Worm (Caenorhabditis elegans) whole organism, midembryonic: Measurements from ENCODE around the gene ZC132.9.
"Not testable (repeated sequence)": the region's sequence is repeated elsewhere in the genome, so short reads cannot be mapped to it uniquely, and the experiment has no call there.

Experiments
- T22C8.4 ChIP-seq: fragments of 200-800 bp; sonication (Bioruptor generic); IDR thresholded peaks from 2 replicates; pipeline ENCODE4 v1.3.6; 2022; ENCODE audit warnings: missing genetic modification characterization, missing compliant biosample characterization
- cog-1 ChIP-seq: sonication (generic microtip); optimal IDR thresholded peaks from 2 replicates; lab custom pipeline; 2016; ENCODE audit warnings: missing genetic modification characterization, missing compliant biosample characterization
- flt-1 ChIP-seq: fragments of 200-800 bp; sonication (Bioruptor generic); IDR thresholded peaks from 2 replicates; pipeline ENCODE4 v1.3.6; 2022; ENCODE audit warnings: missing genetic modification characterization, missing compliant biosample characterization
- klf-2 ChIP-seq: fragments of 200-800 bp; sonication (Bioruptor generic); conservative IDR thresholded peaks from 2 replicates; pipeline ENCODE4 v1.3.6; 2022; ENCODE audit warnings: missing genetic modification reagents, missing genetic modification characterization, missing compliant biosample characterization
- med-1 ChIP-seq: sonication (generic microtip); optimal IDR thresholded peaks from 2 replicates; lab custom pipeline; 2017; ENCODE audit warnings: missing genetic modification characterization, mild to moderate bottlenecking, missing compliant biosample characterization, antibody characterized with exemption, missing genetic modification reagents; ENCODE audit not compliant: insufficient read depth
- ref-1 ChIP-seq: fragments of 200-800 bp; sonication (Bioruptor generic); conservative IDR thresholded peaks from 2 replicates; pipeline ENCODE4 v1.3.6; 2022; ENCODE audit warnings: missing genetic modification reagents, missing genetic modification characterization, missing compliant biosample characterization
- tab-1 ChIP-seq: fragments of 200-800 bp; sonication (Bioruptor generic); IDR thresholded peaks from 2 replicates; pipeline ENCODE4 v1.3.6; 2022; ENCODE audit warnings: missing genetic modification characterization, missing compliant biosample characterization
- ztf-23 ChIP-seq: fragments of 200-800 bp; sonication (Bioruptor generic); IDR thresholded peaks from 2 replicates; pipeline ENCODE4 v1.3.6; 2022; ENCODE audit warnings: missing genetic modification reagents, missing genetic modification characterization, missing compliant biosample characterization
- ztf-29 ChIP-seq: fragments of 200-800 bp; sonication (Bioruptor generic); IDR thresholded peaks from 2 replicates; pipeline ENCODE4 v1.3.6; 2022; ENCODE audit warnings: missing genetic modification reagents, missing genetic modification characterization, missing compliant biosample characterization

The ZC132.9 gene

ce11 chrV:4345714-4346113, 25.9 kb upstream of the ZC132.9 start, which contains the start of gene figl-1:
Gene figl-1 (minus strand): TSS chrV:4345999.
- no peak for TF ChIP-seq klf-2 (GFP tag; lab: Robert Waterston, UW)
- no peak for TF ChIP-seq med-1 (GFP tag; lab: Kevin White, UChicago)
- TF ChIP-seq T22C8.4, result no peak
- no peak for TF ChIP-seq ztf-23
- no peak for TF ChIP-seq flt-1
- TF ChIP-seq tab-1 (GFP tag; lab: Robert Waterston, UW), result no peak
- TF ChIP-seq ztf-29 (GFP tag; lab: Robert Waterston, UW), result no peak
- no peak for TF ChIP-seq cog-1 (tag; lab: Kevin White, UChicago)
- no peak for TF ChIP-seq ref-1 (GFP tag; lab: Robert Waterston, UW)

DNA sequence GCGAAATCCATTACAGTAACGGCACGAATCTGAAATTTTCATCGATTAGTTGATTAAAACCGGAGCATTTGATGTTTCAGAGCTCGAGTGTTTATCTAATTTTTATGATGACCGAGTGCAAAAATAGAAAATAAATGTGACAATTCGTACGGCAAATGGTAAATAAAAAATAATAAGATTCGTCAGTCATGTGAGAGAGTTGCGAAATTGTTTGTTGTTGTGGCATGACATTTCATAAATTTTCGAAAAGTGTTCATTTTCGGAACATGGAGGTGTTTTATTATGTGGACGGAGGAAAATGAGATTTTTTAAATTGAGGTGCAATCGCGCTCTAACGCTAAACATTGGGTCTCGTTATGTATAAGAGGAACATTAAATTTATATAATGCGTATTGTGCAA, 22.0 kb upstream of the ZC132.9 start:
- no peak for TF ChIP-seq T22C8.4
- TF ChIP-seq ztf-23, result no peak
- no peak for TF ChIP-seq flt-1
- TF ChIP-seq ztf-29 (GFP tag; lab: Robert Waterston, UW), result no peak
- no peak for TF ChIP-seq klf-2 (GFP tag; lab: Robert Waterston, UW)
- no peak for TF ChIP-seq ref-1 (GFP tag; lab: Robert Waterston, UW)
- no peak for TF ChIP-seq med-1 (GFP tag; lab: Kevin White, UChicago)
- no peak for TF ChIP-seq cog-1 (tag; lab: Kevin White, UChicago)
- no peak for TF ChIP-seq tab-1 (GFP tag; lab: Robert Waterston, UW)

ce11 chrV:4341208-4341607, 21.4 kb upstream of the ZC132.9 start, which contains the start of gene glrx-3:
Gene glrx-3 (minus strand): TSS chrV:4341308.
- TF ChIP-seq klf-2 (GFP tag; lab: Robert Waterston, UW) (no peak), T22C8.4 (no peak), flt-1 (no peak), cog-1 (tag; lab: Kevin White, UChicago) (no peak), ref-1 (GFP tag; lab: Robert Waterston, UW) (no peak), ztf-23 (no peak), ztf-29 (GFP tag; lab: Robert Waterston, UW) (no peak), tab-1 (GFP tag; lab: Robert Waterston, UW) (no peak), med-1 (GFP tag; lab: Kevin White, UChicago) (no peak)

ce11 chrV:4339479-4339878, 19.7 kb upstream of the ZC132.9 start:
- TF ChIP-seq tab-1 (GFP tag; lab: Robert Waterston, UW) (no peak), ztf-23 (no peak), ztf-29 (GFP tag; lab: Robert Waterston, UW) (no peak), cog-1 (tag; lab: Kevin White, UChicago) (no peak), klf-2 (GFP tag; lab: Robert Waterston, UW) (no peak), ref-1 (GFP tag; lab: Robert Waterston, UW) (no peak), flt-1 (no peak), med-1 (GFP tag; lab: Kevin White, UChicago) (no peak), T22C8.4 (no peak)

DNA sequence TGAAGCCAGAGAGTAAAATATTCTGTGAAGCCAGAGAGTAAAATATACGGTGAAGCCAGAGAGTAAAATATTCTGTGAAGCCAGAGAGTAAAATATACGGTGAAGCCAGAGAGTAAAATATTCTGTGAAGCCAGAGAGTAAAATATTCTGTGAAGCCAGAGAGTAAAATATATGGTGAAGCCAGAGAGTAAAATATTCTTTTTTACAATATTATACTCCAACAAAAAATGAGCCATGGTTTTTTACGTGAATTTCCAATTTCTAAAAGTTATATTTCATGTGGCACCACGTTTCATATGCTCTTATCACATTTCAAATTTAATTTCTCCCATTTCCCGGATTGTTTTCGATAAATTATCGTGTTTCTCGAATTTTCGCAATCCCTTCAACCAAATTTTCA, 16.7 kb upstream of the ZC132.9 start, which contains the start of gene irld-1:
Gene irld-1 (plus strand): TSS at position 301 of the 400 bp plus-strand sequence.
- TF ChIP-seq flt-1; klf-2 (GFP tag; lab: Robert Waterston, UW); cog-1 (tag; lab: Kevin White, UChicago): not testable (repeated sequence)

DNA sequence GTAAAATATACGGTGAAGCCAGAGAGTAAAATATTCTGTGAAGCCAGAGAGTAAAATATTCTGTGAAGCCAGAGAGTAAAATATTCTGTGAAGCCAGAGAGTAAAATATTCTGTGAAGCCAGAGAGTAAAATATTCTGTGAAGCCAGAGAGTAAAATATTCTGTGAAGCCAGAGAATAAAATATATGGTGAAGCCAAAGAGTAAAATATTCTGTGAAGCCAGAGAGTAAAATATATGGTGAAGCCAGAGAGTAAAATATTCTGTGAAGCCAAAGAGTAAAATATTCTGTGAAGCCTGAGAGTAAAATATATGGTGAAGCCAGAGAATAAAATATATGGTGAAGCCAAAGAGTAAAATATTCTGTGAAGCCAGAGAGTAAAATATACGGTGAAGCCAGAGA, 16.0 kb upstream of the ZC132.9 start:
- 0 out of 2 replicates have a peak, but pooled peaks have one; percentile 18 for TF ChIP-seq T22C8.4
- 0 out of 2 replicates have a peak, but pooled peaks have one; percentile 42 for TF ChIP-seq flt-1

ce11 chrV:4333518-4333917, 13.8 kb upstream of the ZC132.9 start:
- peak; percentile 61; the same call in 1 of the 2 replicates for TF ChIP-seq flt-1

- TF ChIP-seq tab-1 (GFP tag; lab: Robert Waterston, UW) (no peak), T22C8.4 (no peak), cog-1 (tag; lab: Kevin White, UChicago) (no peak), ztf-23 (no peak), flt-1 (no peak), ref-1 (GFP tag; lab: Robert Waterston, UW) (no peak), med-1 (GFP tag; lab: Kevin White, UChicago) (no peak), klf-2 (GFP tag; lab: Robert Waterston, UW) (no peak), ztf-29 (GFP tag; lab: Robert Waterston, UW) (no peak)
Observed at ce11 chrV:4332450-4332849, 12.7 kb upstream of the ZC132.9 start, which contains the start of gene oac-12. Gene oac-12 (minus strand): TSS chrV:4332550.

ce11 chrV:4330820-4331219, 11.1 kb upstream of the ZC132.9 start:
- TF ChIP-seq ztf-29 (GFP tag; lab: Robert Waterston, UW) (no peak), ztf-23 (no peak), T22C8.4 (no peak), ref-1 (GFP tag; lab: Robert Waterston, UW) (no peak), klf-2 (GFP tag; lab: Robert Waterston, UW) (no peak), tab-1 (GFP tag; lab: Robert Waterston, UW) (no peak), med-1 (GFP tag; lab: Kevin White, UChicago) (no peak), flt-1 (no peak), cog-1 (tag; lab: Kevin White, UChicago) (no peak)

DNA sequence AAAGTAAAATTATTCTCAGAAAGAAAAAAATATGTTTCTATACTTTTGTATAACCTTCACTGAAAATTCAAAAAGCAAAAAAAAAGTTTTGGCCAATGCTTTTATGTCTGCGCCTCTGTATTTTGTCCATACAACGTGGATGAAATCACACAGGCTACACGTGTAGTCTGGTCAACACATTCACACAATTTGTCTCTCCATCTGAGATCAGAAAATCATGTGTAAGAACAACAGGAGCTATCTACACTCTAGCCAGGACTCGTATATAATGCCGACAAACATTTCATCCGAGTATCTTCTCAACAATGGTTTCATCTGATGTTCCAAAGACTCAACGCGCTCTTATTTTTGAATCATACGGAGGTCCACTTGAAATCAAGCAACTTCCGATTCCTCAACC, 7.1 kb upstream of the ZC132.9 start, which contains the start of gene D2063.1:
Gene D2063.1 (plus strand): TSS at position 281 of the 400 bp plus-strand sequence.
- TF ChIP-seq ztf-29 (GFP tag; lab: Robert Waterston, UW), result no peak

DNA sequence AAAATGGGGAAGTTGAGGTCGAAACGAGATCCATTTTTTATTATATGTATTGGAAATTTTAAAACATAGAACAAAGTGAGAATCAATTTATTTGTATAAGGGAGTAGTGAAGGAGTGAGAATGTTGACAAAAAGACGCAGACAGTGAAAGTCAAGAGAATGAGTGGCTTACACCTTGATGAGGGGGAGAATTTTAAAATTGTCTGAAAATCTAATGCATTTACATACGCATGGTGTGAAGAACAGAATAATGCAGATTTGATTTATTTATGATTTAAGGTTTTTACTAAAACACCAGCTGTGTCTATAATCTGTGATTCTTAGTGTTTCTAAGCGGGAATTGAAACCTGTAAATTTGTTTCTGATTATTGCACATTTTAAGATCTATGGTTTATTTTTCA, 5.6 kb upstream of the ZC132.9 start, which contains the start of gene nhr-125:
Gene nhr-125 (minus strand): TSS at position 101 of the 400 bp plus-strand sequence.
- TF ChIP-seq tab-1 (GFP tag; lab: Robert Waterston, UW) (no peak), ref-1 (GFP tag; lab: Robert Waterston, UW) (no peak), ztf-29 (GFP tag; lab: Robert Waterston, UW) (no peak), med-1 (GFP tag; lab: Kevin White, UChicago) (no peak), flt-1 (no peak), T22C8.4 (no peak), klf-2 (GFP tag; lab: Robert Waterston, UW) (no peak), cog-1 (tag; lab: Kevin White, UChicago) (no peak), ztf-23 (no peak)
